Worm (Caenorhabditis elegans) whole organism, early embryonic: ENCODE results near the gene ZK899.3.

Source experiments
- B0310.2 ChIP-seq: sonication (generic microtip); optimal IDR thresholded peaks from 2 replicates; lab custom pipeline; 2016; ENCODE audit warnings: mild to moderate bottlenecking, missing genetic modification characterization, missing compliant biosample characterization
- F13C5.2 ChIP-seq: sonication (generic microtip); optimal IDR thresholded peaks from 2 replicates; lab custom pipeline; 2017; ENCODE audit warnings: mild to moderate bottlenecking, missing genetic modification characterization, inconsistent platforms, missing compliant biosample characterization
- aly-1 ChIP-seq: sonication (generic microtip); optimal IDR thresholded peaks from 2 replicates; lab custom pipeline; 2016; ENCODE audit warnings: missing genetic modification characterization, missing compliant biosample characterization
- ama-1 ChIP-seq: fragments of 150-350 bp; optimal IDR thresholded peaks from 2 replicates; lab custom pipeline; 2014
- ceh-36 ChIP-seq: sonication (generic microtip); optimal IDR thresholded peaks from 2 replicates; lab custom pipeline; 2016; ENCODE audit warnings: missing genetic modification characterization, inconsistent platforms, missing compliant biosample characterization
- flt-1 ChIP-seq: fragments of 200-800 bp; sonication (Bioruptor generic); IDR thresholded peaks from 2 replicates; pipeline ENCODE4 v1.3.6; 2022; ENCODE audit warnings: missing genetic modification characterization, missing compliant biosample characterization
- hmbx-1 ChIP-seq: sonication (generic microtip); optimal IDR thresholded peaks from 2 replicates; lab custom pipeline; 2016; ENCODE audit warnings: mild to moderate bottlenecking, missing genetic modification characterization, missing compliant biosample characterization
- pes-1 ChIP-seq: fragments of 200-800 bp; sonication (Bioruptor generic); IDR thresholded peaks from 2 replicates; pipeline ENCODE4 v1.3.6; 2022; ENCODE audit warnings: missing genetic modification reagents, missing genetic modification characterization, missing compliant biosample characterization
- scrt-1 ChIP-seq: fragments of 200-800 bp; sonication (Bioruptor generic); IDR thresholded peaks from 2 replicates; pipeline ENCODE4 v1.3.6; 2022; ENCODE audit warnings: missing genetic modification characterization, missing compliant biosample characterization
- sea-1 ChIP-seq: fragments of 200-800 bp; sonication (Bioruptor generic); conservative IDR thresholded peaks from 2 replicates; pipeline ENCODE4 v1.3.6; 2022; ENCODE audit warnings: missing genetic modification characterization, missing compliant biosample characterization
- tbx-37 ChIP-seq: fragments of 200-800 bp; sonication (Bioruptor generic); conservative IDR thresholded peaks from 2 replicates; pipeline ENCODE4 v1.3.6; 2022; ENCODE audit warnings: missing genetic modification reagents, missing genetic modification characterization, missing compliant biosample characterization
- tra-4 ChIP-seq: sonication (generic microtip); optimal IDR thresholded peaks from 2 replicates; lab custom pipeline; 2017; ENCODE audit warnings: missing genetic modification characterization, missing compliant biosample characterization

ce11 chrX:9449330-9449729, 3.6 kb upstream of the ZK899.3 start, which contains the start of gene ZK899.7:
- no peak for TF ChIP-seq sea-1 (GFP tag; lab: Robert Waterston, UW)
- TF ChIP-seq ama-1 = no peak
- no peak for TF ChIP-seq aly-1 (tag; lab: Kevin White, UChicago)
- TF ChIP-seq tbx-37 (GFP tag; lab: Robert Waterston, UW) = no peak
- TF ChIP-seq B0310.2 = no peak
- TF ChIP-seq scrt-1 = no peak
- TF ChIP-seq F13C5.2 (tag; lab: Kevin White, UChicago) = no peak
- no peak for TF ChIP-seq ceh-36 (tag; lab: Kevin White, UChicago)
- TF ChIP-seq pes-1 (GFP tag; lab: Robert Waterston, UW) = no peak
- TF ChIP-seq hmbx-1 (tag; lab: Kevin White, UChicago) = no peak
- no peak for TF ChIP-seq flt-1 (GFP tag; lab: Robert Waterston, UW)
- no peak for TF ChIP-seq tra-4 (tag; lab: Kevin White, UChicago)
